Comparison of ENCODE assay signal across 5 fruit fly cellular contexts in genomic region chr3R:19153502-19153983, dm6.
TF ChIP-seq lines count a peak whose summit lies in the region.

Gene CG5835, minus strand, starts transcription at chr3R:19153686.

- TF ChIP-seq CTCF in whole organism, embryonic (GFP tag; optimal IDR thresholded peaks at IDR 0.05; lab: Kevin White, UChicago), result no peak

TF ChIP-seq in whole organism, adult, 20 proteins besides CTCF, POLR2A, EP300 and RAD21 (continues in another document):
- TF ChIP-seq Mnt (GFP tag; optimal IDR thresholded peaks at IDR 0.05; lab: Kevin White, UChicago) (peak; percentile 58), CG5204 (GFP tag; optimal IDR thresholded peaks at IDR 0.05; lab: Kevin White, UChicago) (no peak), cic (GFP tag; optimal IDR thresholded peaks at IDR 0.05; lab: Kevin White, UChicago) (no peak), Crg-1 (GFP tag; optimal IDR thresholded peaks at IDR 0.05; lab: Kevin White, UChicago) (no peak), Hr96 (GFP tag; optimal IDR thresholded peaks at IDR 0.05; lab: Kevin White, UChicago) (no peak), Clk (GFP tag; optimal IDR thresholded peaks at IDR 0.05; lab: Kevin White, UChicago) (no peak), CG14711 (tag; optimal IDR thresholded peaks at IDR 0.05; lab: Kevin White, UChicago) (peak; percentile 3), ovo (GFP tag; optimal IDR thresholded peaks at IDR 0.05; lab: Kevin White, UChicago) (no peak), pad (GFP tag; optimal IDR thresholded peaks at IDR 0.05; lab: Kevin White, UChicago) (peak; percentile 11), CG11617 (GFP tag; optimal IDR thresholded peaks at IDR 0.05; lab: Kevin White, UChicago) (peak; percentile 15), CG7045 (GFP tag; optimal IDR thresholded peaks at IDR 0.05; lab: Kevin White, UChicago) (no peak), bab1 (GFP tag; optimal IDR thresholded peaks at IDR 0.05; lab: Kevin White, UChicago) (peak; percentile 46), CG33017 (tag; optimal IDR thresholded peaks at IDR 0.05; lab: Kevin White, UChicago) (no peak), cnc (optimal IDR thresholded peaks at IDR 0.05; lab: Kevin White, UChicago) (no peak), CG7101 (tag; optimal IDR thresholded peaks at IDR 0.05; lab: Kevin White, UChicago) (peak; percentile 34), tj (GFP tag; optimal IDR thresholded peaks at IDR 0.05; lab: Kevin White, UChicago) (peak; percentile 62), toe (GFP tag; optimal IDR thresholded peaks at IDR 0.05; lab: Kevin White, UChicago) (no peak), CG12768 (GFP tag; optimal IDR thresholded peaks at IDR 0.05; lab: Kevin White, UChicago) (no peak), CG1620 (GFP tag; optimal IDR thresholded peaks at IDR 0.05; lab: Kevin White, UChicago) (peak; percentile 36)

TF ChIP-seq in whole organism, embryonic, 481 proteins besides CTCF, POLR2A, EP300 and RAD21 (continues in another document):
- no peak for TF ChIP-seq slou (GFP tag; optimal IDR thresholded peaks at IDR 0.05; lab: Kevin White, UChicago)
- peak; percentile 26 for TF ChIP-seq caup (GFP tag; optimal IDR thresholded peaks at IDR 0.05; lab: Kevin White, UChicago; ENCODE audit: severe bottlenecking)
- no peak for TF ChIP-seq Tbp (GFP tag; optimal IDR thresholded peaks at IDR 0.05; lab: Kevin White, UChicago)
- no peak for TF ChIP-seq Lpt (GFP tag; optimal IDR thresholded peaks at IDR 0.05; lab: Kevin White, UChicago)
- TF ChIP-seq MTF-1 (GFP tag; optimal IDR thresholded peaks at IDR 0.05; lab: Kevin White, UChicago; ENCODE audit: borderline replicate concordance), result peak; percentile 18
- no peak for TF ChIP-seq CG8290 (GFP tag; optimal IDR thresholded peaks at IDR 0.05; lab: Kevin White, UChicago)
- TF ChIP-seq CG8290 (tag; optimal IDR thresholded peaks at IDR 0.05; lab: Kevin White, UChicago), result peak in 1 of 2 experiments; percentile 75
- no peak for TF ChIP-seq yki (optimal IDR thresholded peaks at IDR 0.05; lab: Kevin White, UChicago)
- no peak for TF ChIP-seq CG32767 (GFP tag; IDR thresholded peaks at IDR 0.05; lab: Robert Waterston, UW)
- TF ChIP-seq CG2712 (tag; optimal IDR thresholded peaks at IDR 0.05; lab: Kevin White, UChicago), result peak; percentile 37
- TF ChIP-seq CG10431 (GFP tag; optimal IDR thresholded peaks at IDR 0.05; lab: Kevin White, UChicago), result no peak
- 0 out of 2 replicates have a peak, but pooled peaks have one; percentile 65 for TF ChIP-seq rib (GFP tag; IDR thresholded peaks at IDR 0.05; lab: Robert Waterston, UW)
- TF ChIP-seq sob (GFP tag; IDR thresholded peaks at IDR 0.05; lab: Robert Waterston, UW), result no peak
- no peak for TF ChIP-seq sisA (GFP tag; IDR thresholded peaks at IDR 0.05; lab: Robert Waterston, UW)
- TF ChIP-seq her (GFP tag; optimal IDR thresholded peaks at IDR 0.05; lab: Kevin White, UChicago), result peak; percentile 8
- peak; percentile 21 for TF ChIP-seq Fer3 (tag; optimal IDR thresholded peaks at IDR 0.05; lab: Kevin White, UChicago)
- no peak for TF ChIP-seq CG9727 (GFP tag; optimal IDR thresholded peaks at IDR 0.05; lab: Kevin White, UChicago)
- TF ChIP-seq Asciz (GFP tag; optimal IDR thresholded peaks at IDR 0.05; lab: Kevin White, UChicago), result no peak
- no peak for TF ChIP-seq Nf-YA (GFP tag; IDR thresholded peaks at IDR 0.05; lab: Robert Waterston, UW)

TF ChIP-seq in whole organism, prepupa, 60 proteins besides CTCF, POLR2A, EP300 and RAD21 (continues in another document):
- TF ChIP-seq Sox14 (GFP tag; optimal IDR thresholded peaks at IDR 0.05; lab: Kevin White, UChicago), result peak; percentile 7
- TF ChIP-seq CG6163 (GFP tag; IDR thresholded peaks at IDR 0.05; lab: Robert Waterston, UW), result peak; percentile 44; the same call in 1 of the 3 replicates
- peak; percentile 24 for TF ChIP-seq CG8632 (GFP tag; optimal IDR thresholded peaks at IDR 0.05; lab: Kevin White, UChicago)
- 0 out of 3 replicates have a peak, but pooled peaks have one; percentile 34 for TF ChIP-seq eg (GFP tag; IDR thresholded peaks at IDR 0.05; lab: Robert Waterston, UW)
- TF ChIP-seq Ets21C (GFP tag; optimal IDR thresholded peaks at IDR 0.05; lab: Kevin White, UChicago), result no peak
- peak; percentile 67 for TF ChIP-seq svp (GFP tag; lab: Kevin White, UChicago)
- TF ChIP-seq OdsH (GFP tag; optimal IDR thresholded peaks at IDR 0.05; lab: Kevin White, UChicago), result peak; percentile 43
- TF ChIP-seq CG3919 (GFP tag; optimal IDR thresholded peaks at IDR 0.05; lab: Kevin White, UChicago), result peak; percentile 32
- peak; percentile 28 for TF ChIP-seq Eip75B (GFP tag; optimal IDR thresholded peaks at IDR 0.05; lab: Kevin White, UChicago)
- peak; percentile 10 for TF ChIP-seq acj6 (GFP tag; optimal IDR thresholded peaks at IDR 0.05; lab: Kevin White, UChicago)
- no peak for TF ChIP-seq CG3032 (tag; optimal IDR thresholded peaks at IDR 0.05; lab: Kevin White, UChicago)
- TF ChIP-seq CG6276 (GFP tag; optimal IDR thresholded peaks at IDR 0.05; lab: Kevin White, UChicago), result no peak
- peak; percentile 42 for TF ChIP-seq Met (GFP tag; optimal IDR thresholded peaks at IDR 0.05; lab: Kevin White, UChicago)
- peak; percentile 65 for TF ChIP-seq vri (GFP tag; optimal IDR thresholded peaks at IDR 0.05; lab: Kevin White, UChicago)
- TF ChIP-seq CG1621 (tag; optimal IDR thresholded peaks at IDR 0.05; lab: Kevin White, UChicago), result peak; percentile 55
- no peak for TF ChIP-seq CG11762 (GFP tag; optimal IDR thresholded peaks at IDR 0.05; lab: Kevin White, UChicago; ENCODE audit: insufficient read depth)
- peak; percentile 43 for TF ChIP-seq pdm3 (GFP tag; optimal IDR thresholded peaks at IDR 0.05; lab: Kevin White, UChicago)
- peak; percentile 64 for TF ChIP-seq Eip78C (GFP tag; lab: Kevin White, UChicago)
- peak; percentile 13 for TF ChIP-seq achi (GFP tag; optimal IDR thresholded peaks at IDR 0.05; lab: Kevin White, UChicago)

TF ChIP-seq in whole organism, pupa, 21 proteins besides CTCF, POLR2A, EP300 and RAD21:
- no peak for TF ChIP-seq CG13204 (GFP tag; optimal IDR thresholded peaks at IDR 0.05; lab: Kevin White, UChicago)
- TF ChIP-seq CG4496 (GFP tag; IDR thresholded peaks at IDR 0.05; lab: Robert Waterston, UW), result peak; percentile 60; the same call in 1 of the 3 replicates
- TF ChIP-seq CG12605 (GFP tag; IDR thresholded peaks at IDR 0.05; lab: Robert Waterston, UW), result peak; percentile 50; the same call in 1 of the 2 replicates
- peak; percentile 37; the same call in 1 of the 2 replicates for TF ChIP-seq Ets98B (GFP tag; IDR thresholded peaks at IDR 0.05; lab: Robert Waterston, UW)
- 0 out of 2 replicates have a peak, but pooled peaks have one; percentile 10 for TF ChIP-seq CG32121 (GFP tag; IDR thresholded peaks at IDR 0.05; lab: Robert Waterston, UW)
- TF ChIP-seq CG34367 (tag; optimal IDR thresholded peaks at IDR 0.05; lab: Kevin White, UChicago), result no peak
- peak; percentile 8 for TF ChIP-seq Pif1A (GFP tag; optimal IDR thresholded peaks at IDR 0.05; lab: Kevin White, UChicago)
- TF ChIP-seq CG15710 (tag; optimal IDR thresholded peaks at IDR 0.05; lab: Kevin White, UChicago), result peak; percentile 21

TF ChIP-seq in whole organism, wandering third instar larva, 38 proteins besides CTCF, POLR2A, EP300 and RAD21 (continues in another document):
- TF ChIP-seq dmrt93B (GFP tag; optimal IDR thresholded peaks at IDR 0.05; lab: Kevin White, UChicago), result no peak
- no peak for TF ChIP-seq brk (GFP tag; optimal IDR thresholded peaks at IDR 0.05; lab: Kevin White, UChicago)
- no peak for TF ChIP-seq dl (GFP tag; optimal IDR thresholded peaks at IDR 0.05; lab: Kevin White, UChicago; ENCODE audit: insufficient read depth in 1 of 2, partially characterized antibody in 2 of 2)
- no peak for TF ChIP-seq pan (optimal IDR thresholded peaks at IDR 0.05; lab: Kevin White, UChicago)
- no peak for TF ChIP-seq CrebA (GFP tag; optimal IDR thresholded peaks at IDR 0.05; lab: Kevin White, UChicago; ENCODE audit: borderline replicate concordance)
- TF ChIP-seq sv (GFP tag; optimal IDR thresholded peaks at IDR 0.05; lab: Kevin White, UChicago), result no peak
- no peak for TF ChIP-seq N (GFP tag; optimal IDR thresholded peaks at IDR 0.05; lab: Kevin White, UChicago)
- TF ChIP-seq h (GFP tag; optimal IDR thresholded peaks at IDR 0.05; lab: Kevin White, UChicago), result peak; percentile 47
- TF ChIP-seq rgr (GFP tag; optimal IDR thresholded peaks at IDR 0.05; lab: Kevin White, UChicago), result peak; percentile 41
- no peak for TF ChIP-seq fru (GFP tag; optimal IDR thresholded peaks at IDR 0.05; lab: Kevin White, UChicago)
- TF ChIP-seq CG32264 (GFP tag; optimal IDR thresholded peaks at IDR 0.05; lab: Kevin White, UChicago), result no peak
- no peak for TF ChIP-seq jim (GFP tag; optimal IDR thresholded peaks at IDR 0.05; lab: Kevin White, UChicago)
- peak; percentile 6 for TF ChIP-seq HLH106 (tag; optimal IDR thresholded peaks at IDR 0.05; lab: Kevin White, UChicago)
- no peak for TF ChIP-seq ey (GFP tag; optimal IDR thresholded peaks at IDR 0.05; lab: Kevin White, UChicago)
- no peak for TF ChIP-seq Hr83 (GFP tag; optimal IDR thresholded peaks at IDR 0.05; lab: Kevin White, UChicago; ENCODE audit: poor library complexity, severe bottlenecking)
- no peak for TF ChIP-seq GATAd (GFP tag; optimal IDR thresholded peaks at IDR 0.05; lab: Kevin White, UChicago)
- no peak for TF ChIP-seq Dfd (GFP tag; optimal IDR thresholded peaks at IDR 0.05; lab: Kevin White, UChicago)
- no peak for TF ChIP-seq usp (GFP tag; optimal IDR thresholded peaks at IDR 0.05; lab: Kevin White, UChicago)
- TF ChIP-seq lola (GFP tag; optimal IDR thresholded peaks at IDR 0.05; lab: Kevin White, UChicago), result no peak
- TF ChIP-seq foxo (GFP tag; optimal IDR thresholded peaks at IDR 0.05; lab: Kevin White, UChicago), result peak in 1 of 2 experiments; percentile 18
- peak; percentile 48 for TF ChIP-seq OdsH (GFP tag; optimal IDR thresholded peaks at IDR 0.05; lab: Kevin White, UChicago)
- TF ChIP-seq woc (GFP tag; optimal IDR thresholded peaks at IDR 0.05; lab: Kevin White, UChicago), result no peak
- no peak for TF ChIP-seq Mio (GFP tag; optimal IDR thresholded peaks at IDR 0.05; lab: Kevin White, UChicago)
- no peak for TF ChIP-seq Dif (GFP tag; optimal IDR thresholded peaks at IDR 0.05; lab: Kevin White, UChicago; ENCODE audit: partially characterized antibody)
- TF ChIP-seq Rel (GFP tag; optimal IDR thresholded peaks at IDR 0.05; lab: Kevin White, UChicago), result no peak
- TF ChIP-seq Rel (tag; optimal IDR thresholded peaks at IDR 0.05; lab: Kevin White, UChicago), result peak; percentile 42
- TF ChIP-seq CG9705 (GFP tag; optimal IDR thresholded peaks at IDR 0.05; lab: Kevin White, UChicago), result no peak
- TF ChIP-seq Myc (optimal IDR thresholded peaks at IDR 0.05; lab: Kevin White, UChicago), result no peak
- TF ChIP-seq Hr78 (GFP tag; optimal IDR thresholded peaks at IDR 0.05; lab: Kevin White, UChicago), result no peak
- TF ChIP-seq tai (GFP tag; optimal IDR thresholded peaks at IDR 0.05; lab: Kevin White, UChicago), result no peak
- TF ChIP-seq Vsx2 (GFP tag; optimal IDR thresholded peaks at IDR 0.05; lab: Kevin White, UChicago; ENCODE audit: partially characterized antibody), result no peak
- peak; percentile 60 for TF ChIP-seq Hnf4 (GFP tag; optimal IDR thresholded peaks at IDR 0.05; lab: Kevin White, UChicago)
- TF ChIP-seq Sp1 (GFP tag; optimal IDR thresholded peaks at IDR 0.05; lab: Kevin White, UChicago), result peak; percentile 46
